Worm (Caenorhabditis elegans) whole organism, young adult: ENCODE measurements around the gene Y55B1AR.2.

Experiments
- K11D2.4 ChIP-seq: fragments of 200-800 bp; sonication (Bioruptor generic); IDR thresholded peaks from 2 replicates; pipeline ENCODE4 v1.3.6; 2022; ENCODE audit warnings: missing genetic modification reagents, missing genetic modification characterization, missing compliant biosample characterization
- ama-1 ChIP-seq, 3 experiments: fragments of 150-350 bp in 1 of 3; sonication (generic microtip) in 2 of 3; optimal IDR thresholded peaks; 2 replicates each; lab custom pipeline; 2014 to 2018; ENCODE audit warnings: missing biosample characterization in 2 of 3, missing genetic modification characterization in 2 of 3, missing genetic modification reagents in 2 of 3
- chd-7 ChIP-seq: sonication (generic microtip); optimal IDR thresholded peaks from 2 replicates; lab custom pipeline; 2016; ENCODE audit warnings: mild to moderate bottlenecking, missing genetic modification characterization, moderate library complexity, missing compliant biosample characterization
- egrh-3 ChIP-seq: fragments of 200-800 bp; sonication (Bioruptor generic); IDR thresholded peaks from 2 replicates; pipeline ENCODE4 v1.3.6; 2022; ENCODE audit warnings: missing genetic modification reagents, missing genetic modification characterization, missing compliant biosample characterization
- madf-6 ChIP-seq: fragments of 200-800 bp; sonication (Bioruptor generic); IDR thresholded peaks from 2 replicates; pipeline ENCODE4 v1.3.6; 2022; ENCODE audit warnings: missing genetic modification reagents, missing genetic modification characterization, missing compliant biosample characterization
- mcd-1 ChIP-seq: fragments of 200-800 bp; sonication (Bioruptor generic); IDR thresholded peaks from 2 replicates; pipeline ENCODE4 v1.3.6; 2022; ENCODE audit warnings: missing genetic modification reagents, missing genetic modification characterization, missing compliant biosample characterization
- mel-28 ChIP-seq: sonication (generic microtip); optimal IDR thresholded peaks from 2 replicates; lab custom pipeline; 2016; ENCODE audit warnings: borderline replicate concordance, mild to moderate bottlenecking, missing genetic modification characterization, missing compliant biosample characterization
- mes-4 ChIP-seq: sonication (generic microtip); optimal IDR thresholded peaks from 2 replicates; lab custom pipeline; 2016; ENCODE audit warnings: missing genotype, missing genetic modification characterization, missing compliant biosample characterization
- nfya-1 ChIP-seq: sonication (generic microtip); optimal IDR thresholded peaks from 2 replicates; lab custom pipeline; 2017; ENCODE audit warnings: antibody characterized with exemption, missing compliant biosample characterization, missing genetic modification characterization, borderline replicate concordance; ENCODE audit not compliant: insufficient read depth
- nhr-179 ChIP-seq: sonication (generic microtip); optimal IDR thresholded peaks from 2 replicates; lab custom pipeline; 2016; ENCODE audit warnings: mild to moderate bottlenecking, missing genetic modification characterization, missing compliant biosample characterization
- unc-130 ChIP-seq: sonication (generic microtip); optimal IDR thresholded peaks from 2 replicates; lab custom pipeline; 2016; ENCODE audit warnings: missing genetic modification reagents, missing genetic modification characterization, missing compliant biosample characterization
- unc-62 ChIP-seq: fragments of 150-350 bp; optimal IDR thresholded peaks from 2 replicates; lab custom pipeline; 2014; ENCODE audit warnings: missing biosample characterization, missing genetic modification reagents, missing genetic modification characterization

- TF ChIP-seq unc-130 (GFP tag; lab: Kevin White, UChicago) (no peak), nhr-179 (tag; lab: Kevin White, UChicago) (no peak), chd-7 (tag; lab: Kevin White, UChicago) (no peak), mes-4 (tag; lab: Kevin White, UChicago) (no peak), ama-1 (optimal IDR thresholded peaks at IDR 0.05; lab: Kevin White, UChicago) (no peak), ama-1 (GFP tag; optimal IDR thresholded peaks at IDR 0.05; lab: Kevin White, UChicago) (no peak), madf-6 (GFP tag; lab: Robert Waterston, UW) (no peak), unc-62 (no peak), K11D2.4 (GFP tag; lab: Robert Waterston, UW) (no peak), nfya-1 (tag; lab: Kevin White, UChicago) (no peak), egrh-3 (no peak), mel-28 (tag; lab: Kevin White, UChicago) (no peak), mcd-1 (GFP tag; lab: Robert Waterston, UW) (no peak)
Measured at ce11 chrIII:599279-599678, 692 bp upstream of the Y55B1AR.2 start.
